Worm (Caenorhabditis elegans) whole organism, L4/young adult: Measurements from ENCODE around the gene fbxa-45.
"Not testable (repeated sequence)": the region's sequence is repeated elsewhere in the genome, so short reads cannot be mapped to it uniquely, and the experiment has no call there.

Experiments
- W03F9.2 ChIP-seq: fragments of 150-350 bp; optimal IDR thresholded peaks from 2 replicates; lab custom pipeline; 2014; ENCODE audit warnings: missing biosample characterization, missing genetic modification characterization
- dao-5 ChIP-seq: sonication (generic microtip); optimal IDR thresholded peaks from 2 replicates; lab custom pipeline; 2016; ENCODE audit warnings: missing genotype, missing genetic modification characterization, moderate library complexity, missing compliant biosample characterization
- him-1 ChIP-seq: sonication (generic microtip); optimal IDR thresholded peaks from 2 replicates; lab custom pipeline; 2016; ENCODE audit warnings: missing genotype, missing genetic modification reagents, missing genetic modification characterization, missing compliant biosample characterization

fbxa-45 gene

ce11 chrV:16899355-16899754 is at the start of gene fbxa-45:
TSS of gene fbxa-45 (minus strand) at chrV:16899455.
- no peak for TF ChIP-seq W03F9.2

- TF ChIP-seq him-1 (tag; lab: Kevin White, UChicago); W03F9.2; dao-5 (tag; lab: Kevin White, UChicago): not testable (repeated sequence)
Measured at ce11 chrV:16948011-16948410, 48.8 kb upstream of the fbxa-45 start, which contains the start of gene fbxa-112. TSS of gene fbxa-112 (minus strand) at chrV:16948111.

ce11 chrV:16938731-16939130 is 39.5 kb upstream of the fbxa-45 start, which contains the start of gene fbxa-148:
TSS of gene fbxa-148 (plus strand) at chrV:16939031.
- TF ChIP-seq him-1 (tag; lab: Kevin White, UChicago); dao-5 (tag; lab: Kevin White, UChicago); W03F9.2: not testable (repeated sequence)

ce11 chrV:16927345-16927744 is 28.1 kb upstream of the fbxa-45 start, which contains the start of gene Y102A5C.36:
TSS of gene Y102A5C.36 (minus strand) at chrV:16927445.
- TF ChIP-seq dao-5 (tag; lab: Kevin White, UChicago) (no peak), W03F9.2 (no peak), him-1 (tag; lab: Kevin White, UChicago) (no peak)

ce11 chrV:16921952-16922351 is 22.7 kb upstream of the fbxa-45 start, which contains the start of gene Y102A5C.4:
TSS of gene Y102A5C.4 (plus strand) at chrV:16922252.
- TF ChIP-seq dao-5 (tag; lab: Kevin White, UChicago) (no peak), him-1 (tag; lab: Kevin White, UChicago) (no peak), W03F9.2 (no peak)

- no peak for TF ChIP-seq W03F9.2
- no peak for TF ChIP-seq dao-5 (tag; lab: Kevin White, UChicago)
- TF ChIP-seq him-1 (tag; lab: Kevin White, UChicago): no peak
Measured at ce11 chrV:16919675-16920074, 20.4 kb upstream of the fbxa-45 start.

ce11 chrV:16918378-16918777 is 19.1 kb upstream of the fbxa-45 start, which contains the start of the genes fbxa-206 and Y102A5C.2:
TSS of gene fbxa-206 (minus strand) at chrV:16918478.
TSS of gene Y102A5C.2 (plus strand) at chrV:16918731.
- TF ChIP-seq W03F9.2 (no peak), him-1 (tag; lab: Kevin White, UChicago) (no peak), dao-5 (tag; lab: Kevin White, UChicago) (no peak)

ce11 chrV:16916079-16916478 is 16.8 kb upstream of the fbxa-45 start, which contains the start of gene F09C6.10:
TSS of gene F09C6.10 (minus strand) at chrV:16916179.
- TF ChIP-seq dao-5 (tag; lab: Kevin White, UChicago) (no peak), W03F9.2 (no peak), him-1 (tag; lab: Kevin White, UChicago) (no peak)

ce11 chrV:16911934-16912333 is 12.7 kb upstream of the fbxa-45 start, which contains the start of gene nhr-116:
TSS of gene nhr-116 (plus strand) at chrV:16912234.
- TF ChIP-seq dao-5 (tag; lab: Kevin White, UChicago): no peak
- no peak for TF ChIP-seq W03F9.2
- TF ChIP-seq him-1 (tag; lab: Kevin White, UChicago): no peak

ce11 chrV:16911294-16911693 is 12.0 kb upstream of the fbxa-45 start:
- TF ChIP-seq him-1 (tag; lab: Kevin White, UChicago) (no peak), dao-5 (tag; lab: Kevin White, UChicago) (no peak), W03F9.2 (no peak)

ce11 chrV:16910864-16911263 is 11.6 kb upstream of the fbxa-45 start:
- no peak for TF ChIP-seq him-1 (tag; lab: Kevin White, UChicago)
- TF ChIP-seq W03F9.2: no peak

- TF ChIP-seq dao-5 (tag; lab: Kevin White, UChicago): no peak
- no peak for TF ChIP-seq him-1 (tag; lab: Kevin White, UChicago)
- no peak for TF ChIP-seq W03F9.2
Measured at ce11 chrV:16909871-16910270, 10.6 kb upstream of the fbxa-45 start, which contains the start of gene F09C6.16. TSS of gene F09C6.16 (minus strand) at chrV:16909971.

- TF ChIP-seq dao-5 (tag; lab: Kevin White, UChicago) (no peak), W03F9.2 (no peak), him-1 (tag; lab: Kevin White, UChicago) (no peak)
Measured at ce11 chrV:16904612-16905011, 5.4 kb upstream of the fbxa-45 start, which contains the start of gene nhr-262. TSS of gene nhr-262 (plus strand) at chrV:16904912.

- no peak for TF ChIP-seq him-1 (tag; lab: Kevin White, UChicago)
- TF ChIP-seq W03F9.2: no peak
Measured at ce11 chrV:16902726-16903125, 3.5 kb upstream of the fbxa-45 start, which contains the start of gene srd-68. TSS of gene srd-68 (minus strand) at chrV:16902826.

ce11 chrV:16893440-16893839 is 5.8 kb downstream of the fbxa-45 start, which contains the start of gene F09C6.15:
TSS of gene F09C6.15 (plus strand) at chrV:16893740.
- TF ChIP-seq dao-5 (tag; lab: Kevin White, UChicago): no peak
- TF ChIP-seq W03F9.2: no peak
- no peak for TF ChIP-seq him-1 (tag; lab: Kevin White, UChicago)
